Fruit fly (Drosophila melanogaster) whole organism, embryonic: Measurements from ENCODE around the gene Vsx1.
A peak's percentile ranks its signal among the peaks of the same experiment; 100 is the strongest.

Experiments
- ATbp ChIP-seq: fragments of 200-800 bp; sonication (Bioruptor generic); optimal IDR thresholded peaks from 2 replicates; lab custom pipeline; 2017; ENCODE audit warnings: missing biosample characterization, mild to moderate bottlenecking, missing genetic modification characterization, missing genetic modification reagents
- CG10147 ChIP-seq: fragments of 200-800 bp; sonication (Bioruptor generic); optimal IDR thresholded peaks from 2 replicates; lab custom pipeline; 2019; ENCODE audit warnings: missing biosample characterization, mild to moderate bottlenecking, missing genetic modification characterization, moderate library complexity
- CG10209 ChIP-seq: fragments of 200-800 bp; sonication (Bioruptor generic); optimal IDR thresholded peaks from 3 replicates; lab custom pipeline; 2017; ENCODE audit warnings: missing biosample characterization, mild to moderate bottlenecking, missing genetic modification characterization, missing genetic modification reagents
- CG10267 ChIP-seq: fragments of 200-800 bp; sonication (Bioruptor generic); optimal IDR thresholded peaks from 2 replicates; lab custom pipeline; 2018; ENCODE audit warnings: missing biosample characterization, mild to moderate bottlenecking, missing genetic modification characterization, moderate library complexity
- CG12942 ChIP-seq: fragments of 200-800 bp; sonication (Bioruptor generic); optimal IDR thresholded peaks from 3 replicates; lab custom pipeline; 2016; ENCODE audit warnings: missing biosample characterization, missing genetic modification characterization
- CG13296 ChIP-seq: fragments of 200-800 bp; sonication (Bioruptor generic); optimal IDR thresholded peaks from 3 replicates; lab custom pipeline; 2018; ENCODE audit warnings: missing biosample characterization, mild to moderate bottlenecking, missing genetic modification characterization
- CG14710 ChIP-seq: fragments of 200-800 bp; sonication (Bioruptor generic); optimal IDR thresholded peaks from 3 replicates; lab custom pipeline; 2019; ENCODE audit warnings: missing biosample characterization, mild to moderate bottlenecking, missing genetic modification characterization, moderate library complexity
- CG14860 ChIP-seq: fragments of 200-800 bp; sonication (Bioruptor generic); IDR thresholded peaks from 3 replicates; pipeline ENCODE4 v1.3.6; 2022; ENCODE audit warnings: missing biosample characterization, missing genetic modification characterization; ENCODE audit not compliant: partially characterized antibody
- CG15514 ChIP-seq: fragments of 200-800 bp; sonication (Bioruptor generic); optimal IDR thresholded peaks from 3 replicates; lab custom pipeline; 2017; ENCODE audit warnings: missing biosample characterization, missing genetic modification characterization, mild to moderate bottlenecking, moderate library complexity, missing genetic modification reagents
- CG16779 ChIP-seq: fragments of 200-800 bp; sonication (Bioruptor generic); IDR thresholded peaks from 2 replicates; pipeline ENCODE4 v1.3.6; 2022; ENCODE audit warnings: missing biosample characterization, missing genetic modification characterization
- CG17186 ChIP-seq: fragments of 200-800 bp; sonication (Bioruptor generic); optimal IDR thresholded peaks from 3 replicates; lab custom pipeline; 2017; ENCODE audit warnings: missing biosample characterization, missing genetic modification reagents, missing genetic modification characterization
- CG17385 ChIP-seq: fragments of 200-800 bp; sonication (Bioruptor generic); optimal IDR thresholded peaks from 3 replicates; lab custom pipeline; 2018; ENCODE audit warnings: missing biosample characterization, mild to moderate bottlenecking, missing genetic modification characterization
- CG1792 ChIP-seq: fragments of 200-800 bp; sonication (Bioruptor generic); optimal IDR thresholded peaks from 2 replicates; lab custom pipeline; 2016; ENCODE audit warnings: missing biosample characterization, missing genetic modification characterization
- CG1832 ChIP-seq: fragments of 200-800 bp; sonication (Bioruptor generic); optimal IDR thresholded peaks from 2 replicates; lab custom pipeline; 2017; ENCODE audit warnings: missing biosample characterization, mild to moderate bottlenecking, missing genetic modification characterization, inconsistent platforms
- CG18599 ChIP-seq: fragments of 200-800 bp; sonication (Bioruptor generic); optimal IDR thresholded peaks from 3 replicates; lab custom pipeline; 2017; ENCODE audit warnings: missing biosample characterization, missing genetic modification characterization, mild to moderate bottlenecking, moderate library complexity, missing genetic modification reagents
- CG32767 ChIP-seq: fragments of 200-800 bp; sonication (Bioruptor generic); IDR thresholded peaks from 2 replicates; pipeline ENCODE4 v1.3.6; 2022; ENCODE audit warnings: missing biosample characterization, missing genetic modification characterization
- CG4424 ChIP-seq: fragments of 200-800 bp; sonication (Bioruptor generic); optimal IDR thresholded peaks from 3 replicates; lab custom pipeline; 2016; ENCODE audit warnings: missing biosample characterization, missing genetic modification characterization
- CG5245 ChIP-seq: fragments of 200-800 bp; sonication (Bioruptor generic); optimal IDR thresholded peaks from 3 replicates; lab custom pipeline; 2016; ENCODE audit warnings: missing biosample characterization, missing genetic modification characterization
- CG7372 ChIP-seq: fragments of 200-800 bp; sonication (Bioruptor generic); IDR thresholded peaks from 2 replicates; pipeline ENCODE4 v1.3.6; 2022; ENCODE audit warnings: missing biosample characterization, missing genetic modification characterization
- CG7987 ChIP-seq: fragments of 200-800 bp; sonication (Bioruptor generic); optimal IDR thresholded peaks from 2 replicates; lab custom pipeline; 2018; ENCODE audit warnings: missing biosample characterization, mild to moderate bottlenecking, missing genetic modification characterization, moderate library complexity
- CG8290 ChIP-seq, 3 experiments: fragments of 200-800 bp; sonication (Bioruptor generic); optimal IDR thresholded peaks; 2 replicates each; lab custom pipeline; 2016 to 2019; ENCODE audit warnings: missing biosample characterization in 3 of 3, missing genetic modification characterization in 3 of 3, mild to moderate bottlenecking in 2 of 3, moderate library complexity in 1 of 3
- CG8388 ChIP-seq: fragments of 200-800 bp; sonication (Bioruptor generic); optimal IDR thresholded peaks from 2 replicates; lab custom pipeline; 2019; ENCODE audit warnings: missing biosample characterization, mild to moderate bottlenecking, missing genetic modification characterization, moderate library complexity
- Doc3 ChIP-seq: fragments of 200-800 bp; sonication (Bioruptor generic); IDR thresholded peaks from 3 replicates; pipeline ENCODE4 v1.3.6; 2022; ENCODE audit warnings: missing biosample characterization, missing genetic modification characterization; ENCODE audit not compliant: partially characterized antibody
- Fer3 ChIP-seq: fragments of 200-800 bp; sonication (Bioruptor generic); optimal IDR thresholded peaks from 2 replicates; lab custom pipeline; 2018; ENCODE audit warnings: missing biosample characterization, mild to moderate bottlenecking, missing genetic modification characterization, moderate library complexity
- Hr78 ChIP-seq, 2 experiments: fragments of 200-800 bp in 1 of 2; fragments of >200 bp in 1 of 2; sonication (Bioruptor generic) in 1 of 2; optimal IDR thresholded peaks; 2 replicates each; lab custom pipeline; 2017 to 2019; ENCODE audit warnings: missing biosample characterization in 2 of 2, missing genetic modification characterization in 2 of 2, mild to moderate bottlenecking in 1 of 2, moderate library complexity in 1 of 2
- Lpt ChIP-seq: fragments of >200 bp; optimal IDR thresholded peaks from 2 replicates; lab custom pipeline; 2018; ENCODE audit warnings: missing biosample characterization, missing genetic modification characterization
- MESR4 ChIP-seq: fragments of 200-800 bp; sonication (Bioruptor generic); optimal IDR thresholded peaks from 2 replicates; lab custom pipeline; 2018; ENCODE audit warnings: missing biosample characterization, mild to moderate bottlenecking, missing genetic modification characterization, moderate library complexity
- Max ChIP-seq: fragments of 200-800 bp; sonication (Bioruptor generic); optimal IDR thresholded peaks from 2 replicates; lab custom pipeline; 2016; ENCODE audit warnings: missing biosample characterization, mild to moderate bottlenecking, missing genetic modification characterization
- NC2α ChIP-seq: fragments of 200-800 bp; sonication (Bioruptor generic); optimal IDR thresholded peaks from 2 replicates; lab custom pipeline; 2016; ENCODE audit warnings: missing biosample characterization, missing genetic modification characterization
- NFAT ChIP-seq: fragments of 200-800 bp; sonication (Bioruptor generic); IDR thresholded peaks from 2 replicates; pipeline ENCODE4 v1.3.6; 2022; ENCODE audit warnings: missing biosample characterization, missing genetic modification characterization
- Rx ChIP-seq: fragments of 200-800 bp; sonication (Bioruptor generic); IDR thresholded peaks from 2 replicates; pipeline ENCODE4 v1.3.6; 2022; ENCODE audit warnings: missing biosample characterization, missing genetic modification characterization
- Ssrp ChIP-seq: fragments of 200-800 bp; sonication (Bioruptor generic); optimal IDR thresholded peaks from 2 replicates; lab custom pipeline; 2018; ENCODE audit warnings: missing biosample characterization, mild to moderate bottlenecking, missing genetic modification characterization, moderate library complexity
- Taf1 ChIP-seq: fragments of 200-800 bp; sonication (Bioruptor generic); IDR thresholded peaks from 2 replicates; pipeline ENCODE4 v1.3.6; 2022; ENCODE audit warnings: missing biosample characterization, missing genetic modification characterization
- YL-1 ChIP-seq: fragments of 200-800 bp; sonication (Bioruptor generic); optimal IDR thresholded peaks from 3 replicates; lab custom pipeline; 2017; ENCODE audit warnings: missing biosample characterization, mild to moderate bottlenecking, missing genetic modification characterization
- btn ChIP-seq: fragments of 200-800 bp; sonication (Bioruptor generic); optimal IDR thresholded peaks from 2 replicates; lab custom pipeline; 2016; ENCODE audit warnings: missing biosample characterization, missing genetic modification characterization
- fd64A ChIP-seq: fragments of 200-800 bp; sonication (Bioruptor generic); optimal IDR thresholded peaks from 3 replicates; lab custom pipeline; 2018; ENCODE audit warnings: missing biosample characterization, mild to moderate bottlenecking, missing genetic modification characterization
- fru ChIP-seq: fragments of >200 bp; optimal IDR thresholded peaks from 2 replicates; lab custom pipeline; 2017
- gem ChIP-seq: fragments of 200-800 bp; sonication (Bioruptor generic); optimal IDR thresholded peaks from 2 replicates; lab custom pipeline; 2019; ENCODE audit warnings: missing biosample characterization, mild to moderate bottlenecking, missing genetic modification characterization, moderate library complexity
- hb ChIP-seq: fragments of 200-800 bp; sonication (Bioruptor generic); IDR thresholded peaks from 3 replicates; pipeline ENCODE4 v1.3.6; 2022; ENCODE audit warnings: missing biosample characterization, missing genetic modification characterization; ENCODE audit not compliant: partially characterized antibody
- nmo ChIP-seq: fragments of 200-800 bp; sonication (Bioruptor generic); optimal IDR thresholded peaks from 2 replicates; lab custom pipeline; 2018; ENCODE audit warnings: missing biosample characterization, mild to moderate bottlenecking, missing genetic modification characterization, moderate library complexity
- otp ChIP-seq: fragments of 200-800 bp; sonication (Bioruptor generic); IDR thresholded peaks from 3 replicates; pipeline ENCODE4, ENCODE4 v1.3.6; 2022; ENCODE audit warnings: missing biosample characterization, missing genetic modification characterization
- pb ChIP-seq: fragments of 200-800 bp; sonication (Bioruptor generic); optimal IDR thresholded peaks from 3 replicates; lab custom pipeline; 2016; ENCODE audit warnings: missing biosample characterization, missing genetic modification characterization
- rib ChIP-seq: fragments of 200-800 bp; sonication (Bioruptor generic); IDR thresholded peaks from 2 replicates; pipeline ENCODE4 v1.3.6; 2022; ENCODE audit warnings: missing biosample characterization, missing genetic modification characterization
- sc ChIP-seq, 3 experiments: fragments of >200 bp in 2 of 3; fragments of 200-800 bp in 1 of 3; sonication (Bioruptor generic) in 1 of 3; optimal IDR thresholded peaks; 2 replicates in 2 of 3; 3 replicates in 1 of 3; lab custom pipeline; 2017; ENCODE audit warnings: mild to moderate bottlenecking in 1 of 3, missing biosample characterization in 1 of 3, missing genetic modification characterization in 1 of 3, missing genetic modification reagents in 1 of 3
- shn ChIP-seq: fragments of 200-800 bp; sonication (Bioruptor generic); optimal IDR thresholded peaks from 3 replicates; lab custom pipeline; 2016; ENCODE audit warnings: missing biosample characterization, missing genetic modification characterization
- sqz ChIP-seq: fragments of 200-800 bp; sonication (Bioruptor generic); optimal IDR thresholded peaks from 3 replicates; lab custom pipeline; 2018; ENCODE audit warnings: missing biosample characterization, mild to moderate bottlenecking, missing genetic modification characterization
- vvl ChIP-seq: fragments of 200-800 bp; sonication (Bioruptor generic); IDR thresholded peaks from 2 replicates; pipeline ENCODE4 v1.3.6; 2022; ENCODE audit warnings: missing biosample characterization, missing genetic modification characterization
- wor ChIP-seq: fragments of 200-800 bp; sonication (Bioruptor generic); IDR thresholded peaks from 2 replicates; pipeline ENCODE4 v1.3.6; 2022; ENCODE audit warnings: missing biosample characterization, missing genetic modification characterization
- zen2 ChIP-seq: fragments of 200-800 bp; sonication (Bioruptor generic); IDR thresholded peaks from 3 replicates; pipeline ENCODE4 v1.3.6; 2022; ENCODE audit warnings: missing biosample characterization, missing genetic modification characterization; ENCODE audit not compliant: partially characterized antibody

The Vsx1 gene

dm6 chrX:5604181-5604580 is 10.1 kb downstream of the Vsx1 start (continued):
- TF ChIP-seq CG14860 (GFP tag; lab: Robert Waterston, UW), result no peak
- TF ChIP-seq YL-1 (GFP tag; lab: Kevin White, UChicago), result no peak
- peak; percentile 62 for TF ChIP-seq gem (tag; lab: Kevin White, UChicago)
- no peak for TF ChIP-seq CG32767 (GFP tag; lab: Robert Waterston, UW)
- TF ChIP-seq Rx (GFP tag; lab: Robert Waterston, UW), result no peak
- TF ChIP-seq hb (GFP tag; lab: Robert Waterston, UW), result no peak
- TF ChIP-seq NC2α (GFP tag; lab: Kevin White, UChicago), result no peak
- no peak for TF ChIP-seq sc (optimal IDR thresholded peaks at IDR 0.05; lab: Kevin White, UChicago)
- no peak for TF ChIP-seq sc (GFP tag; optimal IDR thresholded peaks at IDR 0.05; lab: Kevin White, UChicago)
- peak; percentile 24 for TF ChIP-seq CG8388
- no peak for TF ChIP-seq CG1792
- TF ChIP-seq fru (lab: Kevin White, UChicago), result no peak
- no peak for TF ChIP-seq zen2 (GFP tag; lab: Robert Waterston, UW)
- TF ChIP-seq CG10267, result peak; percentile 13
- peak; percentile 14 for TF ChIP-seq Fer3 (tag; lab: Kevin White, UChicago)
- no peak for TF ChIP-seq Max (GFP tag; lab: Kevin White, UChicago)
- TF ChIP-seq vvl (GFP tag; lab: Robert Waterston, UW), result peak; percentile 60; the same call in 1 of the 2 replicates
- TF ChIP-seq CG5245 (GFP tag; lab: Kevin White, UChicago), result no peak
- TF ChIP-seq wor (GFP tag; lab: Robert Waterston, UW), result 0 out of 2 replicates have a peak, but pooled peaks have one; percentile 19
- no peak for TF ChIP-seq fd64A (GFP tag; lab: Kevin White, UChicago)
- TF ChIP-seq NFAT (GFP tag; lab: Robert Waterston, UW), result 0 out of 2 replicates have a peak, but pooled peaks have one; percentile 25
- peak; percentile 2 for TF ChIP-seq ATbp
- peak; percentile 34 for TF ChIP-seq CG14710
- TF ChIP-seq Ssrp, result peak; percentile 19
- TF ChIP-seq CG15514 (GFP tag; lab: Kevin White, UChicago), result peak; percentile 15
- peak; percentile 57 for TF ChIP-seq CG18599 (GFP tag; lab: Kevin White, UChicago)
- no peak for TF ChIP-seq CG16779 (GFP tag; lab: Robert Waterston, UW)
- TF ChIP-seq Hr78 (GFP tag; optimal IDR thresholded peaks at IDR 0.05; lab: Kevin White, UChicago), result no peak
- peak; percentile 47 for TF ChIP-seq nmo (GFP tag; lab: Kevin White, UChicago)
- TF ChIP-seq CG1832 (GFP tag; lab: Kevin White, UChicago), result no peak
- no peak for TF ChIP-seq CG10147 (GFP tag; lab: Kevin White, UChicago)
- TF ChIP-seq CG17186 (GFP tag; lab: Kevin White, UChicago), result no peak
- TF ChIP-seq CG12942 (GFP tag; lab: Kevin White, UChicago), result no peak
- TF ChIP-seq CG4424 (GFP tag; lab: Kevin White, UChicago), result peak; percentile 31
- TF ChIP-seq CG7372 (GFP tag; lab: Robert Waterston, UW), result 0 out of 2 replicates have a peak, but pooled peaks have one; percentile 10
- no peak for TF ChIP-seq sqz (GFP tag; lab: Kevin White, UChicago)
- TF ChIP-seq CG8290 (GFP tag; optimal IDR thresholded peaks at IDR 0.05; lab: Kevin White, UChicago), result no peak
- peak in 1 of 2 experiments; percentile 67 for TF ChIP-seq CG8290 (tag; optimal IDR thresholded peaks at IDR 0.05; lab: Kevin White, UChicago)
- TF ChIP-seq MESR4, result no peak
- no peak for TF ChIP-seq CG7987 (GFP tag; lab: Kevin White, UChicago)
- no peak for TF ChIP-seq shn
- TF ChIP-seq Lpt, result no peak
- TF ChIP-seq rib (GFP tag; lab: Robert Waterston, UW), result 0 out of 2 replicates have a peak, but pooled peaks have one; percentile 19
- TF ChIP-seq otp (GFP tag; lab: Robert Waterston, UW), result no peak
- no peak for TF ChIP-seq pb (GFP tag; lab: Kevin White, UChicago)
- no peak for TF ChIP-seq btn (GFP tag; lab: Kevin White, UChicago)
- TF ChIP-seq Doc3, result no peak
- peak; percentile 23 for TF ChIP-seq CG10209 (GFP tag; lab: Kevin White, UChicago)
- TF ChIP-seq CG17385 (GFP tag; lab: Kevin White, UChicago), result no peak
- TF ChIP-seq CG13296 (GFP tag; lab: Kevin White, UChicago), result no peak
- TF ChIP-seq Taf1 (GFP tag; lab: Robert Waterston, UW), result no peak
